Fruit fly (Drosophila melanogaster) whole organism, pupa: ENCODE data around the gene wdn.

ENCODE experiments used
- CG10348 ChIP-seq: fragments of 200-800 bp; sonication (Bioruptor generic); IDR thresholded peaks from 2 replicates; pipeline ENCODE4 v1.3.6; 2022; ENCODE audit warnings: missing biosample characterization, missing genetic modification characterization
- CG12605 ChIP-seq: fragments of 200-800 bp; sonication (Bioruptor generic); IDR thresholded peaks from 2 replicates; pipeline ENCODE4 v1.3.6; 2022; ENCODE audit warnings: missing biosample characterization, missing genetic modification characterization
- CG13204 ChIP-seq: fragments of 200-800 bp; sonication (Bioruptor generic); optimal IDR thresholded peaks from 2 replicates; lab custom pipeline; 2018; ENCODE audit warnings: missing biosample characterization, mild to moderate bottlenecking, missing genetic modification characterization, moderate library complexity
- CG14655 ChIP-seq: fragments of 200-800 bp; sonication (Bioruptor generic); optimal IDR thresholded peaks from 3 replicates; lab custom pipeline; 2017; ENCODE audit warnings: mild to moderate bottlenecking, missing biosample characterization, missing genetic modification reagents, missing genetic modification characterization
- CG15710 ChIP-seq: fragments of 200-800 bp; sonication (Bioruptor generic); optimal IDR thresholded peaks from 2 replicates; lab custom pipeline; 2018; ENCODE audit warnings: missing biosample characterization, mild to moderate bottlenecking, missing genetic modification characterization, moderate library complexity
- CG17806 ChIP-seq: fragments of 200-800 bp; sonication (Bioruptor generic); optimal IDR thresholded peaks from 2 replicates; lab custom pipeline; 2018; ENCODE audit warnings: missing biosample characterization, mild to moderate bottlenecking, missing genetic modification characterization, moderate library complexity
- CG32121 ChIP-seq: fragments of 200-800 bp; sonication (Bioruptor generic); IDR thresholded peaks from 2 replicates; pipeline ENCODE4 v1.3.6; 2022; ENCODE audit warnings: missing biosample characterization, missing genetic modification characterization
- CG34367 ChIP-seq: fragments of 200-800 bp; sonication (Bioruptor generic); optimal IDR thresholded peaks from 2 replicates; lab custom pipeline; 2018; ENCODE audit warnings: missing biosample characterization, mild to moderate bottlenecking, missing genetic modification characterization
- CG4496 ChIP-seq: fragments of 200-800 bp; sonication (Bioruptor generic); IDR thresholded peaks from 3 replicates; pipeline ENCODE4 v1.3.6; 2022; ENCODE audit warnings: missing biosample characterization, missing genetic modification characterization
- CG8159 ChIP-seq: fragments of 200-800 bp; sonication (Bioruptor generic); optimal IDR thresholded peaks from 3 replicates; lab custom pipeline; 2018; ENCODE audit warnings: missing biosample characterization, mild to moderate bottlenecking, missing genetic modification characterization, moderate library complexity
- CG8301 ChIP-seq: fragments of 200-800 bp; sonication (Bioruptor generic); optimal IDR thresholded peaks from 2 replicates; lab custom pipeline; 2018; ENCODE audit warnings: missing biosample characterization, mild to moderate bottlenecking, missing genetic modification characterization
- CG9948 ChIP-seq: fragments of 200-800 bp; sonication (Bioruptor generic); optimal IDR thresholded peaks from 2 replicates; lab custom pipeline; 2018; ENCODE audit warnings: missing biosample characterization, mild to moderate bottlenecking, missing genetic modification characterization, moderate library complexity
- D1 ChIP-seq: fragments of 200-800 bp; sonication (Bioruptor generic); optimal IDR thresholded peaks from 2 replicates; lab custom pipeline; 2018; ENCODE audit warnings: missing biosample characterization, mild to moderate bottlenecking, missing genetic modification characterization, moderate library complexity
- EcR ChIP-seq: fragments of 200-800 bp; sonication (Bioruptor generic); optimal IDR thresholded peaks from 3 replicates; lab custom pipeline; 2019; ENCODE audit warnings: missing biosample characterization, missing genetic modification characterization, mild to moderate bottlenecking, moderate library complexity, missing genetic modification reagents
- Ets98B ChIP-seq: fragments of 200-800 bp; sonication (Bioruptor generic); IDR thresholded peaks from 2 replicates; pipeline ENCODE4 v1.3.6; 2022; ENCODE audit warnings: missing biosample characterization, missing genetic modification characterization
- Pif1A ChIP-seq: fragments of 200-800 bp; sonication (Bioruptor generic); optimal IDR thresholded peaks from 3 replicates; lab custom pipeline; 2016; ENCODE audit warnings: missing biosample characterization, missing genetic modification characterization
- Pif1B ChIP-seq: fragments of 200-800 bp; sonication (Bioruptor generic); optimal IDR thresholded peaks from 3 replicates; lab custom pipeline; 2016; ENCODE audit warnings: missing biosample characterization, missing genetic modification characterization
- Snoo ChIP-seq: fragments of 200-800 bp; sonication (Bioruptor generic); optimal IDR thresholded peaks from 3 replicates; lab custom pipeline; 2017; ENCODE audit warnings: missing biosample characterization, mild to moderate bottlenecking, missing genetic modification characterization, inconsistent platforms
- fd96Ca ChIP-seq: fragments of 200-800 bp; sonication (Bioruptor generic); IDR thresholded peaks from 3 replicates; pipeline ENCODE4 v1.3.6; 2022; ENCODE audit warnings: missing biosample characterization, missing genetic modification characterization
- gl ChIP-seq: fragments of 200-800 bp; sonication (Bioruptor generic); optimal IDR thresholded peaks from 2 replicates; lab custom pipeline; 2018; ENCODE audit warnings: missing biosample characterization, mild to moderate bottlenecking, missing genetic modification characterization
- rn ChIP-seq: fragments of 200-800 bp; sonication (Bioruptor generic); IDR thresholded peaks from 2 replicates; pipeline ENCODE4 v1.3.6; 2022; ENCODE audit warnings: missing biosample characterization, missing genetic modification characterization

The wdn gene

dm6 chr3R:28848693-28849470, 37.7 kb upstream of the wdn start:
- TF ChIP-seq CG10348 (GFP tag; lab: Robert Waterston, UW) (no peak), CG32121 (GFP tag; lab: Robert Waterston, UW) (no peak), D1 (no peak), CG8301 (tag; lab: Kevin White, UChicago) (no peak), CG34367 (tag; lab: Kevin White, UChicago) (no peak), gl (tag; lab: Kevin White, UChicago) (no peak), rn (no peak), CG13204 (GFP tag; lab: Kevin White, UChicago) (no peak), EcR (GFP tag; lab: Kevin White, UChicago) (no peak), Pif1B (GFP tag; lab: Kevin White, UChicago) (no peak), CG4496 (GFP tag; lab: Robert Waterston, UW) (no peak), CG14655 (GFP tag; lab: Kevin White, UChicago) (no peak), Pif1A (GFP tag; lab: Kevin White, UChicago) (no peak), CG17806 (tag; lab: Kevin White, UChicago) (no peak), fd96Ca (GFP tag; lab: Robert Waterston, UW) (no peak), CG12605 (GFP tag; lab: Robert Waterston, UW) (no peak), CG15710 (tag; lab: Kevin White, UChicago) (no peak)

DNA sequence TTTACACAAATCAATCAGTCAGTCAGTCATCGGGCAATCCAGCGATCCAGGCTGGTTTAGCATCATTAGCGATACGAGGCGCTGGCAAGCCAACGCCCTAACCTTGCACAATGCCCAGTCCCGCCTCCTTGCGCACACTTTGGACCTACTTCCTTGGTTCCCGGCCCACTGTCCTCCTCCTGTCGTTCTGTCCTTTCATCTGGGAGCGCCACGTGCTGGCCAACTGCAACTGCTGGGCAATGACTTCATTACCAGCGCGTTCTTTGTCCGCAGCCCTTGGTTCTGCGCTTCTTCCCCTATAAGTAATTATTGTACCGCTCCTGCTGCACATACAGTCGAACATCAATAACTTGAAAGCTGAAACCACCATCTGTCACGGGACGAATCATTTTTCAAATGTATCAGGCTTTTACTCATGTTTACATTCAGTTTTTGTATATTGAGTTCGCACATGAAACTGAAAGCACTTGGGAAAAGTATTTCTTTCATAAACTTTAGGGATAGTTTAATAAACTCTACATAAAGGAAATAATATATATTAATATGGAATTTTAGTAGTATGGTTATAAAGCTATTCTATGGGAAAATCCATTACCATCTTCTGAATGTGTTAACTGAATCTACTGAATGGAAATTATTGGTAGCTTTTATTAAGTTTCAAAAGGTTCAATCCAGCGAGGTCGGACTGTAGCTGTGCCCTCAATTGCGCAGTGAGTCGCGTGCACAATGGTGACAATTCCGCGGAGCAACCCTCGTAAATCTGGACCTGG, 36.6 kb upstream of the wdn start:
- peak; percentile 53 for TF ChIP-seq CG14655 (GFP tag; lab: Kevin White, UChicago)
- no peak for TF ChIP-seq gl (tag; lab: Kevin White, UChicago)
- no peak for TF ChIP-seq Ets98B (GFP tag; lab: Robert Waterston, UW)
- TF ChIP-seq Pif1B (GFP tag; lab: Kevin White, UChicago) = peak; percentile 14
- peak; percentile 53 for TF ChIP-seq CG17806 (tag; lab: Kevin White, UChicago)
- peak; percentile 27 for TF ChIP-seq CG34367 (tag; lab: Kevin White, UChicago)
- TF ChIP-seq D1 = peak; percentile 14
- peak; percentile 18 for TF ChIP-seq Pif1A (GFP tag; lab: Kevin White, UChicago)
- TF ChIP-seq CG9948 (tag; lab: Kevin White, UChicago) = peak; percentile 49
- TF ChIP-seq CG13204 (GFP tag; lab: Kevin White, UChicago) = no peak
- TF ChIP-seq CG8301 (tag; lab: Kevin White, UChicago) = peak; percentile 11
- no peak for TF ChIP-seq rn
- TF ChIP-seq CG10348 (GFP tag; lab: Robert Waterston, UW) = no peak
- peak; percentile 88 for TF ChIP-seq EcR (GFP tag; lab: Kevin White, UChicago)
- peak; percentile 66 for TF ChIP-seq CG15710 (tag; lab: Kevin White, UChicago)
- peak; percentile 41 for TF ChIP-seq Snoo (tag; lab: Kevin White, UChicago)
- no peak for TF ChIP-seq CG4496 (GFP tag; lab: Robert Waterston, UW)
- TF ChIP-seq CG12605 (GFP tag; lab: Robert Waterston, UW) = no peak
- TF ChIP-seq CG8159 (tag; lab: Kevin White, UChicago) = peak; percentile 80
- TF ChIP-seq CG32121 (GFP tag; lab: Robert Waterston, UW) = no peak
- no peak for TF ChIP-seq fd96Ca (GFP tag; lab: Robert Waterston, UW)

DNA sequence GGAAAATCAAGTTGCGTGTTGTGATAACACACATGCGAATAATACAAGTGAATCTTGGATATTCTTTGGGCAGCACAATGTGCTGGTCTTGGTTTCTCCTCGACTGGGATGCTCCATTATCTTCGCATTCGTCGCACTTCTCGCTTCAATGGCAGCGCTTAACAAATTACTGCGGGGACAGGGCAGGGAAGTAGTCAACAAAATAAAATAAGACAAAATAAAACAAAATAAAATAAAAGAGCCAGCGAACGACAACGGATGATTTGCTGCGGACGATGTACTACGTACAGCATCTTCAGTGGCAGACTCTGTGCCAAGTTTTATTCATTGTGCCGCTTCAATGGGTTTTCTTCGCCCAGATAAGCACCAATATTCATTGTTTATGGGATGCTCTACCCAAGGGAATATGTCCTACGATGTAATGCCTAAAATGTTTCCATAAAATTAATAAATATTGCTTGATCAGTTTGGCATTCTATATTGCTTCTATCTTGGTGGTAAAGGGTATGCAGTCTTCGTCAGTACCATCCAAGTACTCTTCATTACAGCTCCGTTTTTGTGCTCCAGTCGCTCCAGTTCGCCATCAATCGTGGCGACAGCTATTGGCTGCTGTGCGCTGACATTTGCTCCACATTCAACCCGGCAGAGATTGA, 35.9 kb upstream of the wdn start:
- peak; percentile 85 for TF ChIP-seq CG8159 (tag; lab: Kevin White, UChicago)
- TF ChIP-seq EcR (GFP tag; lab: Kevin White, UChicago) = peak; percentile 64
- peak; percentile 75 for TF ChIP-seq CG12605 (GFP tag; lab: Robert Waterston, UW)
- TF ChIP-seq Snoo (tag; lab: Kevin White, UChicago) = peak; percentile 21
- TF ChIP-seq CG14655 (GFP tag; lab: Kevin White, UChicago) = peak; percentile 77
- TF ChIP-seq CG34367 (tag; lab: Kevin White, UChicago) = peak; percentile 73
- peak; percentile 77 for TF ChIP-seq CG17806 (tag; lab: Kevin White, UChicago)
- TF ChIP-seq gl (tag; lab: Kevin White, UChicago) = peak; percentile 94
- peak; percentile 68 for TF ChIP-seq CG9948 (tag; lab: Kevin White, UChicago)
- peak; percentile 41; the same call in 1 of the 2 replicates for TF ChIP-seq CG10348 (GFP tag; lab: Robert Waterston, UW)
- peak; percentile 76 for TF ChIP-seq CG15710 (tag; lab: Kevin White, UChicago)
- TF ChIP-seq Pif1B (GFP tag; lab: Kevin White, UChicago) = peak; percentile 74
- peak; percentile 77; the same call in 2 of the 3 replicates for TF ChIP-seq CG4496 (GFP tag; lab: Robert Waterston, UW)
- TF ChIP-seq CG32121 (GFP tag; lab: Robert Waterston, UW) = no peak; the same call in 1 of the 2 replicates
- peak; percentile 15 for TF ChIP-seq D1
- TF ChIP-seq fd96Ca (GFP tag; lab: Robert Waterston, UW) = peak; percentile 78
- peak; percentile 65 for TF ChIP-seq Pif1A (GFP tag; lab: Kevin White, UChicago)
- peak; percentile 29; the same call in 1 of the 2 replicates for TF ChIP-seq rn
- TF ChIP-seq CG8301 (tag; lab: Kevin White, UChicago) = peak; percentile 73
- peak; percentile 80 for TF ChIP-seq CG13204 (GFP tag; lab: Kevin White, UChicago)
- peak; percentile 38; the same call in 1 of the 2 replicates for TF ChIP-seq Ets98B (GFP tag; lab: Robert Waterston, UW)

- TF ChIP-seq CG4496 (GFP tag; lab: Robert Waterston, UW) = no peak
These were observed 34.8 kb upstream of the wdn start for dm6 chr3R:28845981-28846380.
